Fruit fly (Drosophila melanogaster): Measurements from ENCODE around the gene Adk2.

The Adk2 gene

dm6 chr3L:13044335-13044814 lies 21.9 kb upstream of the Adk2 start, which contains the start of gene Syx13:
Gene Syx13, plus strand, starts transcription at chr3L:13044434.
- TF ChIP-seq sage (GFP tag; optimal IDR thresholded peaks at IDR 0.05) (no peak), Vsx2 (GFP tag; optimal IDR thresholded peaks at IDR 0.05; ENCODE audit: partially characterized antibody) (no peak), ey (GFP tag; optimal IDR thresholded peaks at IDR 0.05) (no peak), brk (GFP tag; optimal IDR thresholded peaks at IDR 0.05) (no peak), Myc (optimal IDR thresholded peaks at IDR 0.05) (no peak), foxo (GFP tag; optimal IDR thresholded peaks at IDR 0.05) (peak in 1 of 2 experiments; percentile 41), woc (GFP tag; optimal IDR thresholded peaks at IDR 0.05) (no peak), lola (GFP tag; optimal IDR thresholded peaks at IDR 0.05) (no peak), Hr83 (GFP tag; optimal IDR thresholded peaks at IDR 0.05; ENCODE audit: poor library complexity, severe bottlenecking) (no peak), Dfd (GFP tag; optimal IDR thresholded peaks at IDR 0.05) (no peak), CG9705 (GFP tag; optimal IDR thresholded peaks at IDR 0.05) (no peak), Jra (GFP tag; optimal IDR thresholded peaks at IDR 0.05) (peak; percentile 29), sv (GFP tag; optimal IDR thresholded peaks at IDR 0.05) (no peak), Hnf4 (GFP tag; optimal IDR thresholded peaks at IDR 0.05) (no peak), GATAd (GFP tag; optimal IDR thresholded peaks at IDR 0.05) (no peak), rgr (GFP tag; optimal IDR thresholded peaks at IDR 0.05) (peak; percentile 7), fru (GFP tag; optimal IDR thresholded peaks at IDR 0.05) (peak; percentile 15), tai (GFP tag; optimal IDR thresholded peaks at IDR 0.05) (no peak), h (GFP tag; optimal IDR thresholded peaks at IDR 0.05) (peak; percentile 34), N (GFP tag; optimal IDR thresholded peaks at IDR 0.05) (peak; percentile 71), Rel (GFP tag; optimal IDR thresholded peaks at IDR 0.05) (no peak), Rel (tag; optimal IDR thresholded peaks at IDR 0.05) (peak; percentile 98), pan (optimal IDR thresholded peaks at IDR 0.05) (no peak), Hr78 (GFP tag; optimal IDR thresholded peaks at IDR 0.05) (no peak), psq (GFP tag; optimal IDR thresholded peaks at IDR 0.05) (peak; percentile 60), Dif (GFP tag; optimal IDR thresholded peaks at IDR 0.05; ENCODE audit: partially characterized antibody) (peak; percentile 33), usp (GFP tag; optimal IDR thresholded peaks at IDR 0.05) (no peak), dmrt93B (GFP tag; optimal IDR thresholded peaks at IDR 0.05) (no peak), Mio (GFP tag; optimal IDR thresholded peaks at IDR 0.05) (no peak), CG32264 (GFP tag; optimal IDR thresholded peaks at IDR 0.05) (no peak), Sp1 (GFP tag; optimal IDR thresholded peaks at IDR 0.05) (peak; percentile 44), HLH106 (tag; optimal IDR thresholded peaks at IDR 0.05) (peak; percentile 36), CrebA (GFP tag; optimal IDR thresholded peaks at IDR 0.05; ENCODE audit: borderline replicate concordance) (no peak), dsf (GFP tag; optimal IDR thresholded peaks at IDR 0.05; ENCODE audit: borderline replicate concordance) (no peak), jim (GFP tag; optimal IDR thresholded peaks at IDR 0.05) (no peak), OdsH (GFP tag; optimal IDR thresholded peaks at IDR 0.05) (peak; percentile 42), dl (GFP tag; optimal IDR thresholded peaks at IDR 0.05; ENCODE audit: insufficient read depth in 1 of 2, partially characterized antibody in 2 of 2) (no peak), br (GFP tag; optimal IDR thresholded peaks at IDR 0.05) (no peak), Abd-B (GFP tag; optimal IDR thresholded peaks at IDR 0.05) (no peak)

- TF ChIP-seq Abd-B (GFP tag; optimal IDR thresholded peaks at IDR 0.05), result no peak
- peak; percentile 95 for TF ChIP-seq Sp1 (GFP tag; optimal IDR thresholded peaks at IDR 0.05)
- no peak for TF ChIP-seq usp (GFP tag; optimal IDR thresholded peaks at IDR 0.05)
- peak; percentile 85 for TF ChIP-seq Hnf4 (GFP tag; optimal IDR thresholded peaks at IDR 0.05)
- TF ChIP-seq Hr83 (GFP tag; optimal IDR thresholded peaks at IDR 0.05; ENCODE audit: poor library complexity, severe bottlenecking), result peak; percentile 97
- TF ChIP-seq lola (GFP tag; optimal IDR thresholded peaks at IDR 0.05), result no peak
- TF ChIP-seq brk (GFP tag; optimal IDR thresholded peaks at IDR 0.05), result no peak
- TF ChIP-seq GATAd (GFP tag; optimal IDR thresholded peaks at IDR 0.05), result no peak
- TF ChIP-seq woc (GFP tag; optimal IDR thresholded peaks at IDR 0.05), result peak; percentile 39
- TF ChIP-seq Hr78 (GFP tag; optimal IDR thresholded peaks at IDR 0.05), result no peak
- peak; percentile 75 for TF ChIP-seq OdsH (GFP tag; optimal IDR thresholded peaks at IDR 0.05)
- TF ChIP-seq ey (GFP tag; optimal IDR thresholded peaks at IDR 0.05), result peak; percentile 71
- TF ChIP-seq Dif (GFP tag; optimal IDR thresholded peaks at IDR 0.05; ENCODE audit: partially characterized antibody), result peak; percentile 54
- TF ChIP-seq Rel (GFP tag; optimal IDR thresholded peaks at IDR 0.05), result no peak
- peak; percentile 78 for TF ChIP-seq Rel (tag; optimal IDR thresholded peaks at IDR 0.05)
- peak; percentile 86 for TF ChIP-seq br (GFP tag; optimal IDR thresholded peaks at IDR 0.05)
- TF ChIP-seq Mio (GFP tag; optimal IDR thresholded peaks at IDR 0.05), result peak; percentile 63
- TF ChIP-seq Jra (GFP tag; optimal IDR thresholded peaks at IDR 0.05), result peak; percentile 42
- peak; percentile 50 for TF ChIP-seq Myc (optimal IDR thresholded peaks at IDR 0.05)
- no peak for TF ChIP-seq CrebA (GFP tag; optimal IDR thresholded peaks at IDR 0.05; ENCODE audit: borderline replicate concordance)
- TF ChIP-seq rgr (GFP tag; optimal IDR thresholded peaks at IDR 0.05), result peak; percentile 92
- TF ChIP-seq pan (optimal IDR thresholded peaks at IDR 0.05), result no peak
- peak; percentile 91 for TF ChIP-seq dmrt93B (GFP tag; optimal IDR thresholded peaks at IDR 0.05)
- TF ChIP-seq h (GFP tag; optimal IDR thresholded peaks at IDR 0.05), result peak; percentile 85
- TF ChIP-seq foxo (GFP tag; optimal IDR thresholded peaks at IDR 0.05), result peak; percentile 6 to 77
- peak; percentile 54 for TF ChIP-seq psq (GFP tag; optimal IDR thresholded peaks at IDR 0.05)
- peak; percentile 93 for TF ChIP-seq CG9705 (GFP tag; optimal IDR thresholded peaks at IDR 0.05)
- peak; percentile 51 for TF ChIP-seq CG32264 (GFP tag; optimal IDR thresholded peaks at IDR 0.05)
- TF ChIP-seq jim (GFP tag; optimal IDR thresholded peaks at IDR 0.05), result peak; percentile 74
- no peak for TF ChIP-seq Vsx2 (GFP tag; optimal IDR thresholded peaks at IDR 0.05; ENCODE audit: partially characterized antibody)
- no peak for TF ChIP-seq tai (GFP tag; optimal IDR thresholded peaks at IDR 0.05)
- peak; percentile 74 for TF ChIP-seq fru (GFP tag; optimal IDR thresholded peaks at IDR 0.05)
- TF ChIP-seq Dfd (GFP tag; optimal IDR thresholded peaks at IDR 0.05), result no peak
- no peak for TF ChIP-seq N (GFP tag; optimal IDR thresholded peaks at IDR 0.05)
- TF ChIP-seq HLH106 (tag; optimal IDR thresholded peaks at IDR 0.05), result peak; percentile 81
- peak; percentile 35 for TF ChIP-seq sage (GFP tag; optimal IDR thresholded peaks at IDR 0.05)
- no peak for TF ChIP-seq dl (GFP tag; optimal IDR thresholded peaks at IDR 0.05; ENCODE audit: insufficient read depth in 1 of 2, partially characterized antibody in 2 of 2)
- TF ChIP-seq sv (GFP tag; optimal IDR thresholded peaks at IDR 0.05), result peak; percentile 85
- no peak for TF ChIP-seq dsf (GFP tag; optimal IDR thresholded peaks at IDR 0.05; ENCODE audit: borderline replicate concordance)
Observed at dm6 chr3L:13041292-13042067, 19.0 kb upstream of the Adk2 start, which contains the start of gene RpS4. Gene RpS4, plus strand, starts transcription at chr3L:13041756.
